Worm (Caenorhabditis elegans): ENCODE measurements around the gene C35C5.9.

Gene C35C5.9

ce11 chrX:11499738-11500137 is 36.6 kb upstream of the C35C5.9 start, which contains the start of gene T25C12.3:
Gene T25C12.3, minus strand, starts transcription at chrX:11499999.
- TF ChIP-seq sox-4 (tag; optimal IDR thresholded peaks at IDR 0.05), result no peak
- no peak for TF ChIP-seq ztf-16 (tag; optimal IDR thresholded peaks at IDR 0.05)
- no peak for TF ChIP-seq ceh-9 (tag; optimal IDR thresholded peaks at IDR 0.05)
- TF ChIP-seq pax-1 (tag; optimal IDR thresholded peaks at IDR 0.05), result no peak
- TF ChIP-seq ttx-3 (tag; optimal IDR thresholded peaks at IDR 0.05), result no peak
- TF ChIP-seq nfya-1 (tag; optimal IDR thresholded peaks at IDR 0.05), result no peak
- TF ChIP-seq pqm-1 (tag; optimal IDR thresholded peaks at IDR 0.05), result no peak
- TF ChIP-seq ceh-34 (tag; optimal IDR thresholded peaks at IDR 0.05), result no peak
- no peak for TF ChIP-seq rnt-1 (tag; optimal IDR thresholded peaks at IDR 0.05)
- no peak for TF ChIP-seq sdc-2 (tag; optimal IDR thresholded peaks at IDR 0.05)
- no peak for TF ChIP-seq F13H6.1 (tag; optimal IDR thresholded peaks at IDR 0.05)
- TF ChIP-seq ceh-45 (GFP tag; IDR thresholded peaks at IDR 0.05), result no peak

ce11 chrX:11500589-11500988 is 35.8 kb upstream of the C35C5.9 start:
- no peak for TF ChIP-seq C38D4.7 (GFP tag; optimal IDR thresholded peaks at IDR 0.05)
- no peak for TF ChIP-seq ceh-19 (GFP tag; optimal IDR thresholded peaks at IDR 0.05)
- TF ChIP-seq ceh-30 (tag; optimal IDR thresholded peaks at IDR 0.05), result no peak
- TF ChIP-seq ceh-6 (GFP tag; optimal IDR thresholded peaks at IDR 0.05), result no peak

DNA sequence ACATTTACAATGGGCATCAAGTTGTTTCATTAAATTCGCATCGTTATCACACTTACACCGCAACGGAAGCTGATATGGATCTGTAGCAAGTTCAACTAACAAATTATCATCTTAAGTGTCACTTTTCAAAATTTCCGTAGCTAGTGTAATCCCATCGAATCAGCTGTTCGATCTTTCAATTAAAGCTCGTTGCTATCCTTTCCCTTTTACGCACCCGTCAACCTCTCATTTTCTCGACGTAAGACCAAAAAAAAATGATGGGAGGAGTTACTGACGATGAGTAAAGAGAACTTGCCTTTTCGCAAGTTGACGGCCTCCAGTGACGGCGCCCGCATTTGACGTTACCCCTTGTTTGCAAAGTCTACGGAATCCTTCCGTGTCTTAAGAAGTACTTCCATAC is 34.4 kb upstream of the C35C5.9 start, which contains the start of gene F29G6.1:
Gene F29G6.1, plus strand, starts transcription at position 301 of the 400 bp plus-strand sequence.
- no peak for TF ChIP-seq ceh-18 (tag; optimal IDR thresholded peaks at IDR 0.05)

DNA sequence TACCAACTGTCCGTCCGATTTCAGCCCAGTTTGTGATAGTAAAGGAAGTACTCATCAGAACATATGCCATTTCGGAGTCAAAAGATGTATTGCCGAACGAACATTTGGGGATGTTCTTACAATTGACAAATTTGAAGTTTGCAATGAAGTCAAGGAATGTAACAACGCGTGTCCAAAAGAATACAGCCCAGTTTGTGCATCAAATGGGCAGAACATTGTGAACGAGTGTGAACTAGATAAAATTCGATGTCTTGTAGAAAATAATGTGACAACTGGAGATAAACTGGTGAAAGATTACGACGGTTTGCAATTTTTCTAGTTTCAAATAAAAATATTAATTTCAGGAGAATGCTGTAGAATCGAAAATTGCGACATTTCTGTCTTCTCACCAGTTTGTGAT is 28.5 kb upstream of the C35C5.9 start:
- TF ChIP-seq dmd-4 (tag; optimal IDR thresholded peaks at IDR 0.05; ENCODE audit: borderline replicate concordance), result no peak
- TF ChIP-seq pax-1 (tag; optimal IDR thresholded peaks at IDR 0.05), result no peak
- no peak for TF ChIP-seq hlh-15 (tag; optimal IDR thresholded peaks at IDR 0.05)
- TF ChIP-seq hlh-30 (tag; optimal IDR thresholded peaks at IDR 0.05; ENCODE audit: insufficient read depth), result no peak
- TF ChIP-seq hlh-13 (GFP tag; optimal IDR thresholded peaks at IDR 0.05), result no peak
- TF ChIP-seq ceh-34 (tag; optimal IDR thresholded peaks at IDR 0.05), result no peak

ce11 chrX:11509547-11509946 is 26.8 kb upstream of the C35C5.9 start:
- TF ChIP-seq elt-2 (tag; optimal IDR thresholded peaks at IDR 0.05) (peak; percentile 56), ceh-19 (GFP tag; optimal IDR thresholded peaks at IDR 0.05) (no peak)

ce11 chrX:11511231-11511630 is 25.1 kb upstream of the C35C5.9 start, which contains the start of gene ccdc-149:
Gene ccdc-149, minus strand, starts transcription at chrX:11511451.
- TF ChIP-seq pha-4 (tag; optimal IDR thresholded peaks at IDR 0.05), result no peak
- TF ChIP-seq ceh-48 (tag; optimal IDR thresholded peaks at IDR 0.05), result peak; percentile 69
- no peak for TF ChIP-seq C38D4.7 (GFP tag; optimal IDR thresholded peaks at IDR 0.05)
- TF ChIP-seq F13H6.1 (tag; optimal IDR thresholded peaks at IDR 0.05), result no peak
- TF ChIP-seq elt-4 (tag; optimal IDR thresholded peaks at IDR 0.05), result no peak
- TF ChIP-seq lin-11 (tag; optimal IDR thresholded peaks at IDR 0.05), result no peak
- TF ChIP-seq C08G9.2 (tag; optimal IDR thresholded peaks at IDR 0.05), result no peak
- TF ChIP-seq ceh-24 (tag; optimal IDR thresholded peaks at IDR 0.05), result no peak

DNA sequence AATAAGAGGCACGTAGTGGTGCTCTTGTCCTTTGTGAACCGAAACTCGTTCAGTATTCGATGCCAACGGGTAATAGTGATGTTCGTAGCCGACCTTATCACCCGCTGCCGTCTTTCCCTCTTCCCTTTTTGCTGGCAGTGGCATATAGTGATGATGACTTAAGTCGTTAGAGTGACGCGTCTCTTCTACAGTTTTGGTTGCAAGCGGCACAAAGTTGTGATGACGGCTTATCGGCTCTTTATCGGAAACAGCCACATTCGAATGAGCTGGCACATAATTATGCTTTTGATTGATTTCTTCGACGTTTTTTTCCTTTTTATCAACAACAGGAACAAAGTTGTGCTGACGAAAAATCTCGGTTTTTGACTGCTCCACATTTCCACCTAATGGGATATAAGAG is 21.0 kb upstream of the C35C5.9 start:
- TF ChIP-seq elt-2 (tag; optimal IDR thresholded peaks at IDR 0.05) (peak; percentile 61), pha-2 (tag; optimal IDR thresholded peaks at IDR 0.05) (no peak)

Measured in whole organism, late embryonic.